Fruit fly (Drosophila melanogaster): ENCODE measurements around the gene CG12643.

Gene CG12643

DNA sequence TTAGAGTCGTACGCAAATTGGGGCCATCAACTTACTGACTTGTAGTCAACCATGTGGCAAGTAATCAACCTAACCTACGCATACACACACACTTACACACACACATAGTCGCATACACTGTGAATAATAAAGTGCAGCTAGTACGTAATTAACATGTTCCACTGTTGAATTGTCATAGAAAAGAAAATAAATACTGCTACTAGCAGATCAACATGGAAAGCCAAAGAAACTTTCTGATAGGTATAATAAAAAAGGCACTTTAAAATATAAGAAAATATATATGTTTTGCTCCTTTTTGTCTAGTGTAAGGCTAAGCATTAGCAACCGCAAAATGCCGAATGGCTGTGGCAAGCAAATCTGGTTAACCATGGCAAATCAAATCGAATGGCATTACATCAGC is 5.5 kb downstream of the CG12643 start:
- no peak for TF ChIP-seq D1 (tag; optimal IDR thresholded peaks at IDR 0.05)
- TF ChIP-seq CG8301 (tag; optimal IDR thresholded peaks at IDR 0.05), result no peak
- TF ChIP-seq CG14655 (GFP tag; optimal IDR thresholded peaks at IDR 0.05), result no peak
- TF ChIP-seq CG15710 (tag; optimal IDR thresholded peaks at IDR 0.05), result no peak
- no peak for TF ChIP-seq CG13204 (GFP tag; optimal IDR thresholded peaks at IDR 0.05)
- TF ChIP-seq EcR (GFP tag; optimal IDR thresholded peaks at IDR 0.05), result no peak
- no peak for TF ChIP-seq CG8159 (tag; optimal IDR thresholded peaks at IDR 0.05)

DNA sequence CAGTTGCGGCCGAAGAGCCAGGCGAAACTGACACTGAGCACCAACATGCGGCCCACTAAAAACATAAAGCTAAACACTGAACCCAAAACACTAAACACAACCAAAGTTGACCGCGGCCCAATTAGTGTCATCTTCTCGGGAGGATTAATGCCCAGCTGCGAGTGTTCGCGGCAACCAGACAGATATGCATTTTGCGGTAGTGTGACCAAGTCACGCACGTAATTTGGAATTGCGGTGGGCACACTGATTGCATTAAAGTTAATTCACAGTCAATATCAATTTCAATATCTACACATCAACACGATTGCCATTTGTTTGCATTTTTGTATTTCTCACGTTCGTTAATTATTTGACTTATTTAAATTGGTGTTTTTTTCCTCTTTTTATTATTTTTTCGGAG is 8.8 kb downstream of the CG12643 start:
- TF ChIP-seq CG32121 (GFP tag; IDR thresholded peaks at IDR 0.05), result no peak
- TF ChIP-seq CG15710 (tag; optimal IDR thresholded peaks at IDR 0.05), result no peak
- TF ChIP-seq rn (GFP tag; IDR thresholded peaks at IDR 0.05), result no peak
- TF ChIP-seq CG10348 (GFP tag; IDR thresholded peaks at IDR 0.05), result no peak

DNA sequence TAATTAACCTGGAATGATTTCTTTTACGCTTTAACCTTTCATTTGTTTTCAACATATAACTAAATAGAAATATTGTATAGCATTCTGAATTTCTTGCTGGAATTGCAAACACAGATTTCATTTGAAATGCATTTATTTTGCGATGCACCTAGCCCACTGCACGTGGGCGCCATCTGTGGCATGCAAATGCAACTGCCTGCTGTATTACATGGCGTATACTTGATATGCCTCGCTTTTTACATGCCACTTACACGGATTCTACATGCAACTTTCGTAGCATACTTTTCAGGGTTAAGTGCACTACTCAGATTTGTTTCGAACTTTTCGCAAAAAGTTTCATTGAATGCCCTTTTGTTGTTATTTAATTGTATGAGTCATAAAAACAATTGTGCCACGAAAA is 12.3 kb downstream of the CG12643 start:
- no peak for TF ChIP-seq CG14655 (GFP tag; optimal IDR thresholded peaks at IDR 0.05)
- TF ChIP-seq CG4496 (GFP tag; IDR thresholded peaks at IDR 0.05), result peak; percentile 57; the same call in 2 of the 3 replicates

DNA sequence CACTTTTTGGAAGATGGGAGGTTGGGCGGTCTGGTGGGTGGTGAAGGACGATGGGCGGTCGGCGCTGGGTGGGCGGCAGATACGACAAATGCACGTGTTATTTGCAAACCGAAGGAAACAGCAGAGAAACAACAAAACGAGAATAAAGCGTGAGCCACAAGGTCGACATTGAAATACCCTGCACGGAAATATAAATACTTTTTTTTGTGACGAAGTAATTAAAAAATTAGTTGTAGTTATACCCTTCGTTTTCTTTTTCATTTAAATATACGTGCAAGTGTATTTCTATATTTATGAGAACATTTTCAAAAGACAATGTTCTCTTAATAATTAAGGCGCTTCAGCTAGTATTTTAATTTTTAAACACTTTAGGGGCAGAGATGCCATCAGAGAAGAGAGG is 14.4 kb downstream of the CG12643 start:
- no peak for TF ChIP-seq D1 (tag; optimal IDR thresholded peaks at IDR 0.05)
- peak; percentile 1 for TF ChIP-seq CG8301 (tag; optimal IDR thresholded peaks at IDR 0.05)
- TF ChIP-seq CG32121 (GFP tag; IDR thresholded peaks at IDR 0.05), result peak; percentile 27

DNA sequence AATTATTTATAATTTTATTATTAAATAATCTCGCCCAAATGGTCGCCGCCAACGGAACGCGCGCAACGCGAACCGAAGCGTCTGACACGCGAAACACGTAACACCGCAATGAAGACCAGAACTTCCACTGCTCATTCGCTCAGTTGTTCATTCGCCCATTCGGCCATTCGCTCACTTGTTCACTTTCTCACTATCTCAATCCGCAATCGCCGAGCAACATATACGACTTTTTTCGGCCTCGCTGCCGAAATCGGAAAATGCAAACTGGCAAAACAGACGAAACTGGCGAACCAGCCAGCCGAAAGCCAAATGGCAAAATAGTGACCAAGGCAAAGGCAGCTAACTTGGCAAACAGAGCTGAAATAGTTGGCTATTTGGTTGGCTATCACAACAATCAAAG is 15.0 kb downstream of the CG12643 start:
- TF ChIP-seq CG4496 (GFP tag; IDR thresholded peaks at IDR 0.05) (no peak), CG34367 (tag; optimal IDR thresholded peaks at IDR 0.05) (no peak), EcR (GFP tag; optimal IDR thresholded peaks at IDR 0.05) (no peak), rn (GFP tag; IDR thresholded peaks at IDR 0.05) (no peak), CG8159 (tag; optimal IDR thresholded peaks at IDR 0.05) (no peak), CG17806 (tag; optimal IDR thresholded peaks at IDR 0.05) (no peak), Ets98B (GFP tag; IDR thresholded peaks at IDR 0.05) (no peak)

DNA sequence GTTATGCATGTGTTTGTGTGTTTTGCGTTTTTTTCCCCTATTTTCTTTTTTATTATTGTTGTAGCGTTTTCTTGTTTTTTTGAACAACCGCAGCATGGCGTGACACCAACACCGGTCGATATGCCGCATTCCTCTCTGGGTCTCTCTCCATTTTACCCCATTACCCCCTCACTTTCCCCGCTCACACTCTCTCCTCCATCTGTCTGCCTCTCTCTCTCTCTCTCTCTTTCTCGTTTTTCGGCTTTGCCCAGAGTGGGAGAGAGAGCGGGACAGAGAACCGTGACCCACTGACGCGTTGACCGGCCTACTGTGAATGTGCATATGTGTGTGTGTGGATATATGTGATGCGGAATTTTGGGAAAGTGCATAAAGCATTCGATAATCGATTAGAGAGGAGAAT is 17.7 kb downstream of the CG12643 start:
- TF ChIP-seq Ets98B (GFP tag; IDR thresholded peaks at IDR 0.05), result peak; percentile 30; the same call in 1 of the 2 replicates
- peak; percentile 33; the same call in 1 of the 3 replicates for TF ChIP-seq CG4496 (GFP tag; IDR thresholded peaks at IDR 0.05)
- TF ChIP-seq CG32121 (GFP tag; IDR thresholded peaks at IDR 0.05), result peak; percentile 40; the same call in 1 of the 2 replicates
- TF ChIP-seq D1 (tag; optimal IDR thresholded peaks at IDR 0.05), result no peak
- peak; percentile 41; the same call in 1 of the 3 replicates for TF ChIP-seq fd96Ca (GFP tag; IDR thresholded peaks at IDR 0.05)
- TF ChIP-seq CG10348 (GFP tag; IDR thresholded peaks at IDR 0.05), result no peak
- TF ChIP-seq Snoo (tag; optimal IDR thresholded peaks at IDR 0.05), result no peak

DNA sequence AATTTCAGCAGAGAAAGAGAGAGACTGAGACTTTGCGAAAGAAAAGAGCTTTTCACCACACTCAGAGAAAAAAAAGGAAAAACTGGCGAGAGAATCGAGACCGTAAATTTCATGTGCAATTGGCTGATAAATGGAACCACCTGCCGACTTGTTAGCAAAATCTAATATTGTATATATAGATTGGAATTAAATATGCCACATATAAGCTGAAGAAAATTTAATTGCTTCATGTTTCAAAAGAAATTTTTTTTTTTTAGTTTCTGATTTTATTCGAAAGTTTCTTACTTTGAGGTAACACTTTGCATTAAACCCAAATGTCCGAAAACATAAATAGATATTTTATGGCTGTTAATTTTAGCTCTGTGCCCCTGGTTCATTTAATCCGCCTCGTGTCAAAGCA is 20.3 kb downstream of the CG12643 start:
- TF ChIP-seq CG4496 (GFP tag; IDR thresholded peaks at IDR 0.05), result 0 out of 3 replicates have a peak, but pooled peaks have one; percentile 29
- TF ChIP-seq EcR (GFP tag; optimal IDR thresholded peaks at IDR 0.05), result no peak
- no peak for TF ChIP-seq CG17806 (tag; optimal IDR thresholded peaks at IDR 0.05)
- no peak for TF ChIP-seq Snoo (tag; optimal IDR thresholded peaks at IDR 0.05)
- TF ChIP-seq CG15710 (tag; optimal IDR thresholded peaks at IDR 0.05), result no peak
- TF ChIP-seq CG14655 (GFP tag; optimal IDR thresholded peaks at IDR 0.05), result peak; percentile 16
- TF ChIP-seq CG13204 (GFP tag; optimal IDR thresholded peaks at IDR 0.05), result no peak
- TF ChIP-seq fd96Ca (GFP tag; IDR thresholded peaks at IDR 0.05), result no peak
- TF ChIP-seq Ets98B (GFP tag; IDR thresholded peaks at IDR 0.05), result 0 out of 2 replicates have a peak, but pooled peaks have one; percentile 13

DNA sequence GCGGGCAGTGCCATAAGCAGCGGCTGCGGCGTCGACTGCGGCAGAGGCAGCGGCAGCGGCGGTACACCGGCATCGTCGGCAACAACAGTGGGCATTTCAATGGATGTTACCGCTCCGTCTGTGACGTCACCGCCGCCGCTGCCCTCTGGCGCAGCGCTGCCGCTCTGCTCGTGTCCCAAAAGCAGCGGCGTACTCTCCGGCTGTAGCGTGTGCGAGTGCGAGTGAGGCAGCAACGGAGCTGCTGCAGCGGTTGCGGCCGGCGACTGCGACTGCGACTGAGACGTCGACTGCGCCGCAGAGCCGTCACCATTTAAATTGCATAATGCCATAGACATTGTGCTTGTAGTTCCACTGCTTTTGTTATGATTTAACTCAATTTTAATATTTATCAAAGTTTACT is 21.5 kb downstream of the CG12643 start:
- TF ChIP-seq D1 (tag; optimal IDR thresholded peaks at IDR 0.05), result no peak
- TF ChIP-seq CG9948 (tag; optimal IDR thresholded peaks at IDR 0.05), result no peak
- no peak for TF ChIP-seq Ets98B (GFP tag; IDR thresholded peaks at IDR 0.05)
- no peak for TF ChIP-seq Pif1A (GFP tag; optimal IDR thresholded peaks at IDR 0.05)
- no peak for TF ChIP-seq Snoo (tag; optimal IDR thresholded peaks at IDR 0.05)
- TF ChIP-seq CG8301 (tag; optimal IDR thresholded peaks at IDR 0.05), result no peak
- no peak for TF ChIP-seq CG17806 (tag; optimal IDR thresholded peaks at IDR 0.05)
- no peak for TF ChIP-seq EcR (GFP tag; optimal IDR thresholded peaks at IDR 0.05)
- no peak for TF ChIP-seq Pif1B (GFP tag; optimal IDR thresholded peaks at IDR 0.05)
- no peak for TF ChIP-seq rn (GFP tag; IDR thresholded peaks at IDR 0.05)
- no peak for TF ChIP-seq CG13204 (GFP tag; optimal IDR thresholded peaks at IDR 0.05)
- TF ChIP-seq CG34367 (tag; optimal IDR thresholded peaks at IDR 0.05), result no peak
- no peak for TF ChIP-seq CG8159 (tag; optimal IDR thresholded peaks at IDR 0.05)

DNA sequence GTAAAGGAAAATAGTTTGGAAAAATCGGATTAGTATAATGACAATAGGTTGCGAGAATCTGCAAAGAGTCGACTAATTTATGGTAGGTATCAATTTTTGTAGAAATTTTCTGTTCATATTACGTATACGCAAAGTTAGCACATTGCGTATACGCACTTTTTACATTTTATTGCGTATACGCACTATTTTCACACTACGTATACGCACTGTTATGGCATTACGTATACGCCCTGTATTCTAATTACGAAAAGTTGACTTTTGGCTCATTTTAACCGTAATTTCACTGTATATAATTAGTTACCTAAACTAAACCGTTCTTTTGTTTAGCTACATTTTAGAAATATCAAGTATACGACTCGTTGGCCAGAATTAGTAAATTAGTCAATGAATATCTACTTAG is 22.2 kb downstream of the CG12643 start:
- TF ChIP-seq fd96Ca (GFP tag; IDR thresholded peaks at IDR 0.05), result no peak
- no peak for TF ChIP-seq CG4496 (GFP tag; IDR thresholded peaks at IDR 0.05)
- no peak for TF ChIP-seq CG12605 (GFP tag; IDR thresholded peaks at IDR 0.05)
- no peak for TF ChIP-seq gl (tag; optimal IDR thresholded peaks at IDR 0.05)
- TF ChIP-seq Ets98B (GFP tag; IDR thresholded peaks at IDR 0.05), result no peak
- TF ChIP-seq CG10348 (GFP tag; IDR thresholded peaks at IDR 0.05), result no peak
- TF ChIP-seq Snoo (tag; optimal IDR thresholded peaks at IDR 0.05), result no peak
- TF ChIP-seq Pif1B (GFP tag; optimal IDR thresholded peaks at IDR 0.05), result no peak
- no peak for TF ChIP-seq CG9948 (tag; optimal IDR thresholded peaks at IDR 0.05)
- no peak for TF ChIP-seq CG8301 (tag; optimal IDR thresholded peaks at IDR 0.05)
- TF ChIP-seq Pif1A (GFP tag; optimal IDR thresholded peaks at IDR 0.05), result no peak
- no peak for TF ChIP-seq CG14655 (GFP tag; optimal IDR thresholded peaks at IDR 0.05)
- no peak for TF ChIP-seq CG13204 (GFP tag; optimal IDR thresholded peaks at IDR 0.05)
- no peak for TF ChIP-seq rn (GFP tag; IDR thresholded peaks at IDR 0.05)

All from whole organism, pupa.